Fruit fly (Drosophila melanogaster): ENCODE data around the gene Fum4.
A peak's percentile ranks its signal among the peaks of the same experiment; 100 is the strongest.

DNA sequence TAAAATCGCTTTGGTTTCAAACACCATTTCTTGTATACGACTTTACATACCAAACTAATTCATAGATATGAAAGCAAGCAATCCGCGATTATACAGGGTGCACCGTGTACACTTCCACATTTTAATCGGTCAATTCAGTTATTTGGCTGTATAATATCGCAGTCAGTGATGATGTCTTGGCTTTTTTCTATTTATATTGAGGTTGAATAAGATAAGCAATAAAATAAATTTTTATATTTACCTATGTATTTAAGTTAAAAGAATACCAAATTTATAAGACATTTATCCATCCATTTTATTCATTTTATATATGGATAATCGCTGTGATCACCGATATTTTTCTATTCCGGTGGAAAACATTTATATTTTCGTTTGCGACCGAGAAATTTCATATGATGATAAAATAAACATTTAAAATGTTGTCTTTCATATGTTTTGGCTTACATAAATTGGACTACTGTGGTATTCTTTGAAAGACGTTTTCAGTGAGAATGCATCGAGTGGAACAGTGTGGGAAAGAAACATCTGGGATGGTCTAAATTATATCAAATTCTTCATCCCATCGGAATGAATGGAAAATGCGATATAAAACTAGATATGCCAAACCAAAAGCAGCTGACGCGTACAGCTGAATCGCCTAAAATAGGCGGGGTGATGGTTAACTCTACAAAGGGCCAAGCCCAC lies 35.6 kb upstream of the Fum4 start, which contains the start of gene CG5708:
- TF ChIP-seq CG8159 (tag; optimal IDR thresholded peaks at IDR 0.05) = no peak
- TF ChIP-seq Pif1B (GFP tag; optimal IDR thresholded peaks at IDR 0.05) = no peak
- TF ChIP-seq CG32121 (GFP tag; IDR thresholded peaks at IDR 0.05) = no peak
- TF ChIP-seq EcR (GFP tag; optimal IDR thresholded peaks at IDR 0.05) = no peak
- no peak for TF ChIP-seq CG13204 (GFP tag; optimal IDR thresholded peaks at IDR 0.05)
- no peak for TF ChIP-seq fd96Ca (GFP tag; IDR thresholded peaks at IDR 0.05)
- no peak for TF ChIP-seq D1 (tag; optimal IDR thresholded peaks at IDR 0.05)
- TF ChIP-seq CG9948 (tag; optimal IDR thresholded peaks at IDR 0.05) = no peak
- TF ChIP-seq gl (tag; optimal IDR thresholded peaks at IDR 0.05) = no peak
- TF ChIP-seq CG4496 (GFP tag; IDR thresholded peaks at IDR 0.05) = no peak; the same call in 2 of the 3 replicates
- no peak for TF ChIP-seq CG10348 (GFP tag; IDR thresholded peaks at IDR 0.05)
- TF ChIP-seq CG12605 (GFP tag; IDR thresholded peaks at IDR 0.05) = no peak
- no peak for TF ChIP-seq CG34367 (tag; optimal IDR thresholded peaks at IDR 0.05)
- peak; percentile 11 for TF ChIP-seq CG15710 (tag; optimal IDR thresholded peaks at IDR 0.05)

All from whole organism, pupa.